Worm (Caenorhabditis elegans): ENCODE data around the gene mrpl-16.

mrpl-16 gene

ce11 chrIII:4687134-4687533 lies 17.1 kb upstream of the mrpl-16 start:
- TF ChIP-seq flt-1 (GFP tag; IDR thresholded peaks at IDR 0.05) (no peak), tra-4 (tag; optimal IDR thresholded peaks at IDR 0.05) (no peak), ceh-36 (tag; optimal IDR thresholded peaks at IDR 0.05) (no peak), F13C5.2 (tag; optimal IDR thresholded peaks at IDR 0.05) (no peak), pes-1 (GFP tag; IDR thresholded peaks at IDR 0.05) (no peak), scrt-1 (GFP tag; IDR thresholded peaks at IDR 0.05) (no peak), aly-1 (tag; optimal IDR thresholded peaks at IDR 0.05) (no peak), hmbx-1 (tag; optimal IDR thresholded peaks at IDR 0.05) (no peak)

ce11 chrIII:4688356-4688755 lies 15.8 kb upstream of the mrpl-16 start, which contains the start of gene tag-243:
Gene tag-243 (minus strand): TSS chrIII:4688456.
- TF ChIP-seq hmbx-1 (tag; optimal IDR thresholded peaks at IDR 0.05) = no peak
- no peak for TF ChIP-seq ets-7 (tag; optimal IDR thresholded peaks at IDR 0.05)
- no peak for TF ChIP-seq hmg-4 (GFP tag; optimal IDR thresholded peaks at IDR 0.05)
- TF ChIP-seq aly-1 (tag; optimal IDR thresholded peaks at IDR 0.05) = no peak
- no peak for TF ChIP-seq ceh-13 (GFP tag; optimal IDR thresholded peaks at IDR 0.05)
- no peak for TF ChIP-seq pes-1 (GFP tag; IDR thresholded peaks at IDR 0.05)

ce11 chrIII:4688965-4689364 lies 15.2 kb upstream of the mrpl-16 start, which contains the start of gene ppat-1:
Gene ppat-1 (plus strand): TSS chrIII:4689280.
- TF ChIP-seq hmg-4 (GFP tag; optimal IDR thresholded peaks at IDR 0.05) = no peak
- no peak for TF ChIP-seq hmbx-1 (tag; optimal IDR thresholded peaks at IDR 0.05)
- TF ChIP-seq flt-1 (GFP tag; IDR thresholded peaks at IDR 0.05) = no peak
- no peak for TF ChIP-seq tbx-37 (GFP tag; conservative IDR thresholded peaks at IDR 0.05)
- TF ChIP-seq sea-1 (GFP tag; conservative IDR thresholded peaks at IDR 0.05) = no peak
- TF ChIP-seq B0310.2 (tag; optimal IDR thresholded peaks at IDR 0.05) = no peak
- no peak for TF ChIP-seq ceh-13 (GFP tag; optimal IDR thresholded peaks at IDR 0.05)
- no peak for TF ChIP-seq scrt-1 (GFP tag; IDR thresholded peaks at IDR 0.05)
- TF ChIP-seq ets-7 (tag; optimal IDR thresholded peaks at IDR 0.05) = no peak
- TF ChIP-seq ceh-36 (tag; optimal IDR thresholded peaks at IDR 0.05) = no peak
- no peak for TF ChIP-seq aly-1 (tag; optimal IDR thresholded peaks at IDR 0.05)

- TF ChIP-seq sea-1 (GFP tag; conservative IDR thresholded peaks at IDR 0.05) (no peak; the same call in 1 of the 2 replicates), hmbx-1 (tag; optimal IDR thresholded peaks at IDR 0.05) (peak; percentile 44), ceh-13 (GFP tag; optimal IDR thresholded peaks at IDR 0.05) (peak; percentile 80), ama-1 (optimal IDR thresholded peaks at IDR 0.05) (no peak), ets-7 (tag; optimal IDR thresholded peaks at IDR 0.05) (peak; percentile 32), hnd-1 (tag; optimal IDR thresholded peaks at IDR 0.05) (peak; percentile 64), hmg-4 (GFP tag; optimal IDR thresholded peaks at IDR 0.05) (peak; percentile 91), pes-1 (GFP tag; IDR thresholded peaks at IDR 0.05) (no peak), aly-1 (tag; optimal IDR thresholded peaks at IDR 0.05) (peak; percentile 13), tra-4 (tag; optimal IDR thresholded peaks at IDR 0.05) (peak; percentile 76), F13C5.2 (tag; optimal IDR thresholded peaks at IDR 0.05) (peak; percentile 41), scrt-1 (GFP tag; IDR thresholded peaks at IDR 0.05) (peak; percentile 88), ceh-36 (tag; optimal IDR thresholded peaks at IDR 0.05) (peak; percentile 84), tbx-37 (GFP tag; conservative IDR thresholded peaks at IDR 0.05) (peak; percentile 76), flt-1 (GFP tag; IDR thresholded peaks at IDR 0.05) (peak; percentile 76), B0310.2 (tag; optimal IDR thresholded peaks at IDR 0.05) (peak; percentile 69), tbx-11 (GFP tag; IDR thresholded peaks at IDR 0.05) (peak; percentile 83)
Measured at ce11 chrIII:4689595-4689994, 14.6 kb upstream of the mrpl-16 start.

- TF ChIP-seq scrt-1 (GFP tag; IDR thresholded peaks at IDR 0.05) (peak; percentile 34; the same call in 1 of the 2 replicates), sea-1 (GFP tag; conservative IDR thresholded peaks at IDR 0.05) (0 out of 2 replicates have a peak, but pooled peaks have one; percentile 5), tbx-37 (GFP tag; conservative IDR thresholded peaks at IDR 0.05) (peak; percentile 38; the same call in 1 of the 2 replicates), hmbx-1 (tag; optimal IDR thresholded peaks at IDR 0.05) (no peak), hmg-4 (GFP tag; optimal IDR thresholded peaks at IDR 0.05) (no peak), aly-1 (tag; optimal IDR thresholded peaks at IDR 0.05) (no peak), ceh-36 (tag; optimal IDR thresholded peaks at IDR 0.05) (no peak), pes-1 (GFP tag; IDR thresholded peaks at IDR 0.05) (no peak), hnd-1 (tag; optimal IDR thresholded peaks at IDR 0.05) (no peak), F13C5.2 (tag; optimal IDR thresholded peaks at IDR 0.05) (peak; percentile 60), ceh-13 (GFP tag; optimal IDR thresholded peaks at IDR 0.05) (no peak), flt-1 (GFP tag; IDR thresholded peaks at IDR 0.05) (no peak), tra-4 (tag; optimal IDR thresholded peaks at IDR 0.05) (no peak), tbx-11 (GFP tag; IDR thresholded peaks at IDR 0.05) (no peak), ets-7 (tag; optimal IDR thresholded peaks at IDR 0.05) (no peak)
Measured at ce11 chrIII:4693281-4693680, 10.9 kb upstream of the mrpl-16 start, which contains the start of gene nifk-1. Gene nifk-1 (minus strand): TSS chrIII:4693307.

ce11 chrIII:4693695-4694094 lies 10.5 kb upstream of the mrpl-16 start, which contains the start of gene T04A8.8:
Gene T04A8.8 (plus strand): TSS chrIII:4693995.
- TF ChIP-seq hnd-1 (tag; optimal IDR thresholded peaks at IDR 0.05) (no peak), ets-7 (tag; optimal IDR thresholded peaks at IDR 0.05) (no peak), aly-1 (tag; optimal IDR thresholded peaks at IDR 0.05) (no peak), hmg-4 (GFP tag; optimal IDR thresholded peaks at IDR 0.05) (no peak), sea-1 (GFP tag; conservative IDR thresholded peaks at IDR 0.05) (no peak), tbx-11 (GFP tag; IDR thresholded peaks at IDR 0.05) (no peak), ama-1 (optimal IDR thresholded peaks at IDR 0.05) (no peak), tbx-37 (GFP tag; conservative IDR thresholded peaks at IDR 0.05) (no peak), F13C5.2 (tag; optimal IDR thresholded peaks at IDR 0.05) (no peak), flt-1 (GFP tag; IDR thresholded peaks at IDR 0.05) (no peak), hmbx-1 (tag; optimal IDR thresholded peaks at IDR 0.05) (no peak), ceh-36 (tag; optimal IDR thresholded peaks at IDR 0.05) (no peak), B0310.2 (tag; optimal IDR thresholded peaks at IDR 0.05) (no peak), ceh-13 (GFP tag; optimal IDR thresholded peaks at IDR 0.05) (no peak), pes-1 (GFP tag; IDR thresholded peaks at IDR 0.05) (no peak), scrt-1 (GFP tag; IDR thresholded peaks at IDR 0.05) (no peak), tra-4 (tag; optimal IDR thresholded peaks at IDR 0.05) (no peak)

- no peak for TF ChIP-seq scrt-1 (GFP tag; IDR thresholded peaks at IDR 0.05)
- no peak for TF ChIP-seq pes-1 (GFP tag; IDR thresholded peaks at IDR 0.05)
- TF ChIP-seq ama-1 (optimal IDR thresholded peaks at IDR 0.05) = no peak
- no peak for TF ChIP-seq B0310.2 (tag; optimal IDR thresholded peaks at IDR 0.05)
- TF ChIP-seq ets-7 (tag; optimal IDR thresholded peaks at IDR 0.05) = no peak
- no peak for TF ChIP-seq tra-4 (tag; optimal IDR thresholded peaks at IDR 0.05)
- no peak for TF ChIP-seq hnd-1 (tag; optimal IDR thresholded peaks at IDR 0.05)
- no peak for TF ChIP-seq tbx-11 (GFP tag; IDR thresholded peaks at IDR 0.05)
- TF ChIP-seq ceh-36 (tag; optimal IDR thresholded peaks at IDR 0.05) = no peak
- TF ChIP-seq hmbx-1 (tag; optimal IDR thresholded peaks at IDR 0.05) = no peak
- TF ChIP-seq hmg-4 (GFP tag; optimal IDR thresholded peaks at IDR 0.05) = no peak
- TF ChIP-seq flt-1 (GFP tag; IDR thresholded peaks at IDR 0.05) = no peak
Measured at ce11 chrIII:4695057-4695456, 9.1 kb upstream of the mrpl-16 start, which contains the start of gene T04A8.7. Gene T04A8.7 (plus strand): TSS chrIII:4695357.
